Worm (Caenorhabditis elegans): ENCODE measurements around the gene tbc-8.

DNA sequence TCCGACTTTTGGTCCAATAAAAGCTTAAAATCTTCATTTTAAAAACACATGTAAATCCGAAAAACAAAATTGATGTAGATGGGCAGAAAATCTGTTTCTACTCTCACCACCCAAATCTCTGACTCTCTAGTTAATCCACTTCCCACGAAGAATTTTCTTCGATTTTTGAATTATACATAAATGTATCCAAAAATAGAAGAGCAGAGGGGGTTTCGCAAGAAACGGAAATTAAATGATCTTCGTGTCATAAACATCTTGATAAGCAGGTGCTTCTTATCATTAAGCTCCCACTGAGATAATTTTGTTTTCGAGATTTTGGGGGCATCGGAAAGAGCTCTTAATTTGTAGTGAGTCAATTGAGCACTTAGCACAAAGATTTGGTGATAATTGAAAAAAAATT, 24.9 kb downstream of the tbc-8 start:
- no peak for TF ChIP-seq R02D3.7 (tag; optimal IDR thresholded peaks at IDR 0.05)
- no peak for TF ChIP-seq nhr-237 (tag; optimal IDR thresholded peaks at IDR 0.05)
- TF ChIP-seq egl-5 (tag; optimal IDR thresholded peaks at IDR 0.05) = no peak
- no peak for TF ChIP-seq nhr-28 (tag; optimal IDR thresholded peaks at IDR 0.05)
- TF ChIP-seq nhr-43 (tag; optimal IDR thresholded peaks at IDR 0.05; ENCODE audit: poor library complexity, severe bottlenecking) = no peak
